Worm (Caenorhabditis elegans) whole organism, midembryonic: ENCODE data around the gene srg-1.

ENCODE experiments used
- med-1 ChIP-seq: sonication (generic microtip); optimal IDR thresholded peaks from 2 replicates; lab custom pipeline; 2017; ENCODE audit warnings: missing genetic modification characterization, mild to moderate bottlenecking, missing compliant biosample characterization, antibody characterized with exemption, missing genetic modification reagents; ENCODE audit not compliant: insufficient read depth
- tab-1 ChIP-seq: fragments of 200-800 bp; sonication (Bioruptor generic); IDR thresholded peaks from 2 replicates; pipeline ENCODE4 v1.3.6; 2022; ENCODE audit warnings: missing genetic modification characterization, missing compliant biosample characterization

DNA sequence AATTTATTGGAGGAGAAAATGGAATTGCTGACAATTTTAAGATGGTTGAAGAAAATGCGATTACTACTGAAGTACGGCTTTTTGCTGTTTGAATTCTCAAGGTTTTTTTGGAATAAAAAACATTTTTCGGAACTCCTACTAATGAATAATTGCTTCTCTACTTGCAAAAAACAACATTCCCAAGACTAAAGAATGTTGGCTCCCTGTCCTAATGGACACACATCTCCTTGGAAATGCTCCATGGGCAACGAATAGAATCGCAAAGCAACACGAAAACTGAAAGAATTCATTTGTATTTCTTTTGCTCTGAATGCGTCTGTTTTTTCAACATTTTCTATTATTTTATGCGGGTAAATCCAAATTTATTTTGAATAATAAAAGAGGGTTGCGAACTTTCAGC lies 14.7 kb upstream of the srg-1 start, which contains the start of gene C18F10.2:
- TF ChIP-seq tab-1 (GFP tag; lab: Robert Waterston, UW) (no peak), med-1 (GFP tag; lab: Kevin White, UChicago) (no peak)
